Fruit fly (Drosophila melanogaster): ENCODE data around the gene PIG-K.
A peak's percentile ranks its signal among the peaks of the same experiment; 100 is the strongest.

Gene PIG-K

dm6 chrX:2050070-2050899 is 41.1 kb upstream of the PIG-K start, which contains the start of gene moody (continued):
- TF ChIP-seq CG1647 (GFP tag; optimal IDR thresholded peaks at IDR 0.05) (peak; percentile 94), CG6689 (GFP tag; IDR thresholded peaks at IDR 0.05) (peak; percentile 95), CG32767 (GFP tag; IDR thresholded peaks at IDR 0.05) (peak; percentile 94), cad (GFP tag; optimal IDR thresholded peaks at IDR 0.05) (no peak), CG18476 (GFP tag; optimal IDR thresholded peaks at IDR 0.05) (peak; percentile 78), CG10979 (tag; optimal IDR thresholded peaks at IDR 0.05) (peak; percentile 91), Gug (GFP tag; IDR thresholded peaks at IDR 0.05) (peak; percentile 100), CG2120 (GFP tag; optimal IDR thresholded peaks at IDR 0.05) (peak; percentile 99), ase (GFP tag; IDR thresholded peaks at IDR 0.05) (peak; percentile 98), CG7357 (GFP tag; IDR thresholded peaks at IDR 0.05) (peak; percentile 87), Drgx (GFP tag; IDR thresholded peaks at IDR 0.05) (peak; percentile 99), CG6683 (GFP tag; optimal IDR thresholded peaks at IDR 0.05) (peak; percentile 94), Dad (GFP tag; optimal IDR thresholded peaks at IDR 0.05) (peak; percentile 97), Abd-B (GFP tag; optimal IDR thresholded peaks at IDR 0.05) (peak; percentile 87), Stat92E (GFP tag; optimal IDR thresholded peaks at IDR 0.05) (peak in 1 of 3 experiments; percentile 85), CG8388 (GFP tag; optimal IDR thresholded peaks at IDR 0.05) (peak; percentile 86), E2f2 (GFP tag; IDR thresholded peaks at IDR 0.05) (peak; percentile 80), CG13424 (tag; optimal IDR thresholded peaks at IDR 0.05) (peak; percentile 97), odd (GFP tag; optimal IDR thresholded peaks at IDR 0.05) (peak; percentile 97), Camta (GFP tag; optimal IDR thresholded peaks at IDR 0.05) (peak; percentile 95), btn (GFP tag; optimal IDR thresholded peaks at IDR 0.05) (peak; percentile 89), pb (GFP tag; optimal IDR thresholded peaks at IDR 0.05) (peak; percentile 97), pzg (GFP tag; optimal IDR thresholded peaks at IDR 0.05) (peak; percentile 45), ken (GFP tag; IDR thresholded peaks at IDR 0.05) (peak; percentile 99), Sox102F (GFP tag; optimal IDR thresholded peaks at IDR 0.05) (peak; percentile 94), CG2678 (tag; optimal IDR thresholded peaks at IDR 0.05) (peak; percentile 97), wek (GFP tag; optimal IDR thresholded peaks at IDR 0.05) (peak; percentile 92), zen2 (GFP tag; IDR thresholded peaks at IDR 0.05; ENCODE audit: partially characterized antibody) (0 out of 3 replicates have a peak, but pooled peaks have one; percentile 43), CG10209 (GFP tag; optimal IDR thresholded peaks at IDR 0.05) (peak; percentile 97), Adf1 (GFP tag; IDR thresholded peaks at IDR 0.05) (peak; percentile 91), prd (optimal IDR thresholded peaks at IDR 0.05) (no peak), prd (GFP tag; IDR thresholded peaks at IDR 0.05) (peak; percentile 99), Ets65A (GFP tag) (peak; percentile 99), dm (GFP tag; optimal IDR thresholded peaks at IDR 0.05) (peak; percentile 94), scrt (GFP tag; optimal IDR thresholded peaks at IDR 0.05) (peak; percentile 94), chm (GFP tag; IDR thresholded peaks at IDR 0.05) (peak; percentile 99), CG17186 (GFP tag; optimal IDR thresholded peaks at IDR 0.05) (peak; percentile 80), mirr (GFP tag; optimal IDR thresholded peaks at IDR 0.05) (peak; percentile 99), CG14441 (GFP tag; IDR thresholded peaks at IDR 0.05) (peak; percentile 99), CG1792 (GFP tag; optimal IDR thresholded peaks at IDR 0.05) (peak; percentile 96), lov (optimal IDR thresholded peaks at IDR 0.05) (no peak), lov (GFP tag; IDR thresholded peaks at IDR 0.05) (peak; percentile 98), Oaz (GFP tag; IDR thresholded peaks at IDR 0.05) (peak; percentile 95), slbo (GFP tag; IDR thresholded peaks at IDR 0.05) (peak; percentile 100), sisA (GFP tag; IDR thresholded peaks at IDR 0.05) (peak; percentile 98), BtbVII (GFP tag; optimal IDR thresholded peaks at IDR 0.05) (peak; percentile 97), BEAF-32 (GFP tag; optimal IDR thresholded peaks at IDR 0.05) (peak; percentile 16), CG7963 (GFP tag; IDR thresholded peaks at IDR 0.05; ENCODE audit: partially characterized antibody) (no peak), kah (GFP tag; optimal IDR thresholded peaks at IDR 0.05) (peak; percentile 90)
